Worm (Caenorhabditis elegans): ENCODE data around the gene T20B12.5.

Gene T20B12.5

DNA sequence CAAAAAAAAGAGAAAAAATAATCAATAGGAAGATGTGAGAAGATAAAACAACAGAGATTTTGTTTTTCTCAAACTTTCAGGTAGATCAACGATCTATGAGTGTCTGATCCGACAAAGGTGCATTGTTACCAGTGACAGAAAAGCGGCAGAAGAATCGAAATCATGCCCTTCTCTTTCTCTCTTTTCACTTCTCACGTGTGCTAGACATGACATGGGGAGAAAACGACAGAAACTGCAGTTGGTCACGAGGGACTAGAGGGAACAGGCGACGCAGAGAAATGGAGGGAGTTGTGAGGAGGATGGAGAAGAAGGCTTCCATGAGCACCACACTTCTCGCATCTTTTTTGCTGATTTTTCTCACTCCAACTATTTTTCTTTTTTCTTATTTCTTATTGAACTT lies 31.7 kb downstream of the T20B12.5 start, which contains the start of gene F56C9.10 (continued):
- TF ChIP-seq attf-4 (tag; optimal IDR thresholded peaks at IDR 0.05): no peak
- no peak for TF ChIP-seq php-3 (GFP tag; IDR thresholded peaks at IDR 0.05)
- TF ChIP-seq ztf-7 (tag; optimal IDR thresholded peaks at IDR 0.05): no peak
- peak; percentile 66 for TF ChIP-seq dpl-1 (GFP tag; optimal IDR thresholded peaks at IDR 0.05)
- TF ChIP-seq T20F7.1 (GFP tag; optimal IDR thresholded peaks at IDR 0.05): peak; percentile 81
- TF ChIP-seq nhr-11 (tag; optimal IDR thresholded peaks at IDR 0.05): peak; percentile 89
- TF ChIP-seq unc-39 (tag; optimal IDR thresholded peaks at IDR 0.05): no peak
- no peak for TF ChIP-seq ztf-11 (tag; optimal IDR thresholded peaks at IDR 0.05)
- TF ChIP-seq egl-27 (tag; optimal IDR thresholded peaks at IDR 0.05): no peak
- TF ChIP-seq daf-8 (GFP tag; IDR thresholded peaks at IDR 0.05): no peak
- TF ChIP-seq sdz-12 (GFP tag; optimal IDR thresholded peaks at IDR 0.05): no peak
- no peak for TF ChIP-seq ceh-32 (tag; optimal IDR thresholded peaks at IDR 0.05; ENCODE audit: poor library complexity)
- TF ChIP-seq daf-19 (GFP tag; conservative IDR thresholded peaks at IDR 0.05): no peak
- TF ChIP-seq arid-1 (GFP tag; conservative IDR thresholded peaks at IDR 0.05): peak; percentile 64; the same call in 1 of the 2 replicates
- peak; percentile 40 for TF ChIP-seq ama-1 (optimal IDR thresholded peaks at IDR 0.05)
- TF ChIP-seq nhr-76 (tag; optimal IDR thresholded peaks at IDR 0.05): peak; percentile 9
- no peak; the same call in none of the 2 replicates for TF ChIP-seq ctbp-1 (GFP tag; IDR thresholded peaks at IDR 0.05)
- no peak for TF ChIP-seq dmd-8 (GFP tag; IDR thresholded peaks at IDR 0.05)
- TF ChIP-seq mes-2 (tag; optimal IDR thresholded peaks at IDR 0.05; ENCODE audit: poor library complexity, severe bottlenecking): peak; percentile 77
- TF ChIP-seq madf-5 (GFP tag; IDR thresholded peaks at IDR 0.05): no peak
- TF ChIP-seq nhr-6 (tag; optimal IDR thresholded peaks at IDR 0.05): peak; percentile 55
- peak; percentile 94 for TF ChIP-seq mxl-3 (GFP tag; optimal IDR thresholded peaks at IDR 0.05)
- no peak for TF ChIP-seq jun-1 (tag; optimal IDR thresholded peaks at IDR 0.05)
- TF ChIP-seq unc-62 (GFP tag; optimal IDR thresholded peaks at IDR 0.05 in 1 of 2): peak in 1 of 2 experiments; percentile 100
- TF ChIP-seq unc-62 (tag; optimal IDR thresholded peaks at IDR 0.05): no peak
- TF ChIP-seq nhr-25 (tag; optimal IDR thresholded peaks at IDR 0.05; ENCODE audit: borderline replicate concordance, insufficient read depth): no peak
- TF ChIP-seq dmd-6 (GFP tag; IDR thresholded peaks at IDR 0.05): peak; percentile 89
- peak in 1 of 2 experiments; percentile 84 for TF ChIP-seq hif-1 (tag; optimal IDR thresholded peaks at IDR 0.05)
- TF ChIP-seq set-16 (GFP tag; IDR thresholded peaks at IDR 0.05): peak; percentile 65
- no peak for TF ChIP-seq ceh-28 (tag; optimal IDR thresholded peaks at IDR 0.05)
- TF ChIP-seq spr-3 (GFP tag; optimal IDR thresholded peaks at IDR 0.05): no peak
- TF ChIP-seq F37D6.2 (tag; optimal IDR thresholded peaks at IDR 0.05): peak; percentile 7
- peak in 1 of 2 experiments; percentile 65 for TF ChIP-seq daf-16 (GFP tag; optimal IDR thresholded peaks at IDR 0.05)
- peak; percentile 38 for TF ChIP-seq daf-16 (tag; optimal IDR thresholded peaks at IDR 0.05)
- no peak for TF ChIP-seq ZK546.5 (tag; optimal IDR thresholded peaks at IDR 0.05)
- 0 out of 2 replicates have a peak, but pooled peaks have one; percentile 38 for TF ChIP-seq saeg-2 (GFP tag; IDR thresholded peaks at IDR 0.05)
- peak; percentile 77 for TF ChIP-seq nhr-48 (tag; optimal IDR thresholded peaks at IDR 0.05)
- TF ChIP-seq snpc-4 (tag; optimal IDR thresholded peaks at IDR 0.05): no peak
- TF ChIP-seq mdl-1 (tag; optimal IDR thresholded peaks at IDR 0.05): peak; percentile 91 to 99
- TF ChIP-seq lin-15B (tag; optimal IDR thresholded peaks at IDR 0.05): no peak
- TF ChIP-seq pqm-1 (tag; optimal IDR thresholded peaks at IDR 0.05): peak; percentile 26
- TF ChIP-seq tra-1 (GFP tag; IDR thresholded peaks at IDR 0.05): peak; percentile 76
- TF ChIP-seq nhr-77 (tag; optimal IDR thresholded peaks at IDR 0.05): peak; percentile 83
- 0 out of 2 replicates have a peak, but pooled peaks have one; percentile 30 for TF ChIP-seq Y105C5A.15 (GFP tag; IDR thresholded peaks at IDR 0.05)
- TF ChIP-seq egl-43 (GFP tag; IDR thresholded peaks at IDR 0.05): 0 out of 2 replicates have a peak, but pooled peaks have one; percentile 5
- TF ChIP-seq F26F4.8 (GFP tag; conservative IDR thresholded peaks at IDR 0.05): no peak
- TF ChIP-seq ces-1 (GFP tag; optimal IDR thresholded peaks at IDR 0.05): no peak
- TF ChIP-seq zip-11 (GFP tag; IDR thresholded peaks at IDR 0.05): no peak
- 0 out of 2 replicates have a peak, but pooled peaks have one; percentile 18 for TF ChIP-seq mxl-2 (GFP tag; conservative IDR thresholded peaks at IDR 0.05)
- TF ChIP-seq lsy-2 (tag; optimal IDR thresholded peaks at IDR 0.05): peak; percentile 77 to 89
- no peak for TF ChIP-seq ceh-82 (tag; optimal IDR thresholded peaks at IDR 0.05)
- TF ChIP-seq F44E2.7 (GFP tag; IDR thresholded peaks at IDR 0.05): no peak
